Worm (Caenorhabditis elegans): ENCODE results near the gene nas-25.

ce11 chrII:8844465-8845126 is 18.7 kb downstream of the nas-25 start, which contains the start of gene F46C5.6:
- TF ChIP-seq ama-1 (optimal IDR thresholded peaks at IDR 0.05) (no peak), unc-62 (GFP tag; optimal IDR thresholded peaks at IDR 0.05) (no peak), egl-27 (tag; optimal IDR thresholded peaks at IDR 0.05) (no peak), zip-4 (GFP tag; optimal IDR thresholded peaks at IDR 0.05) (no peak), ces-1 (GFP tag; optimal IDR thresholded peaks at IDR 0.05) (no peak), pqm-1 (tag; optimal IDR thresholded peaks at IDR 0.05) (no peak), nhr-84 (tag; optimal IDR thresholded peaks at IDR 0.05) (no peak), snpc-4 (tag; optimal IDR thresholded peaks at IDR 0.05) (no peak), ceh-63 (GFP tag; optimal IDR thresholded peaks at IDR 0.05) (no peak), skn-1 (tag; optimal IDR thresholded peaks at IDR 0.05) (no peak), dpl-1 (GFP tag; optimal IDR thresholded peaks at IDR 0.05) (no peak), lir-3 (tag; optimal IDR thresholded peaks at IDR 0.05; ENCODE audit: poor library complexity) (no peak), ztf-4 (tag; optimal IDR thresholded peaks at IDR 0.05) (no peak)

Measured in whole organism, L1 larva.